Worm (Caenorhabditis elegans): Measurements from ENCODE around the gene spch-1.

DNA sequence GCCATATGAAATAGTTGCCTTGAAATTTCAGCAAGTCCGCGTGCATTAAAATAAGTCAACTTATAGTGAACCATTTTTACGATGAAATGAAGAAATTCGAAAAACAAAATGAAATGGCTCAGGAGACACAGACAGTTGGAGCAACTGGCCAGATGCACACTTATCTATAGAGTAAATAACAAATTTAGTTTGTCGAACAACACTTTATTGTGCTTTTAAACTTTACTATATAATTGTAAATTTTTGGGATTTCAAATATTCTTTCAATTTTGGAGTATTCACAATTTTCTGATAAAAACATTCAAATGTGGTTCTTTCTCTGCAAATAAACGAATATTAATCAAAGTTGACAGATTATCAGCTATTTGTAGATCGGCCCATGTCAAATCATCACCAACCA is 28.8 kb upstream of the spch-1 start, which contains the start of gene gst-3:
- TF ChIP-seq unc-62 (GFP tag; optimal IDR thresholded peaks at IDR 0.05) (no peak), sptf-1 (tag; optimal IDR thresholded peaks at IDR 0.05) (no peak), zip-8 (tag; optimal IDR thresholded peaks at IDR 0.05) (no peak), hlh-1 (tag; optimal IDR thresholded peaks at IDR 0.05) (no peak), pha-4 (tag; optimal IDR thresholded peaks at IDR 0.05) (no peak), nhr-237 (tag; optimal IDR thresholded peaks at IDR 0.05) (no peak), snpc-4 (tag; optimal IDR thresholded peaks at IDR 0.05) (no peak), ztf-11 (tag; optimal IDR thresholded peaks at IDR 0.05) (no peak), ces-1 (GFP tag; optimal IDR thresholded peaks at IDR 0.05) (no peak), nhr-28 (tag; optimal IDR thresholded peaks at IDR 0.05) (no peak), nhr-76 (tag; optimal IDR thresholded peaks at IDR 0.05) (no peak)

All from whole organism, mixed stage, embryonic.